Fruit fly (Drosophila melanogaster) whole organism, wandering third instar larva: ENCODE measurements around the gene CG14054.

ENCODE experiments used
- Abd-B ChIP-seq: fragments of >200 bp; optimal IDR thresholded peaks from 2 replicates; lab custom pipeline; 2017; ENCODE audit warnings: missing biosample characterization, missing genetic modification characterization
- CG32264 ChIP-seq: fragments of 200-800 bp; sonication (Bioruptor generic); optimal IDR thresholded peaks from 2 replicates; lab custom pipeline; 2016; ENCODE audit warnings: missing biosample characterization, missing genetic modification characterization
- CG9705 ChIP-seq: fragments of 200-800 bp; sonication (Bioruptor generic); optimal IDR thresholded peaks from 2 replicates; lab custom pipeline; 2018; ENCODE audit warnings: missing biosample characterization, mild to moderate bottlenecking, missing genetic modification characterization
- CrebA ChIP-seq: fragments of 200-800 bp; sonication (Bioruptor generic); optimal IDR thresholded peaks from 2 replicates; lab custom pipeline; 2016; ENCODE audit warnings: missing biosample characterization, mild to moderate bottlenecking, missing genetic modification characterization, borderline replicate concordance
- Dfd ChIP-seq: fragments of >200 bp; optimal IDR thresholded peaks from 2 replicates; lab custom pipeline; 2017; ENCODE audit warnings: missing biosample characterization, missing genetic modification characterization
- Dif ChIP-seq: fragments of 200-275, 200-300 bp; sonication (Bioruptor generic); optimal IDR thresholded peaks from 2 replicates; lab custom pipeline; 2018; ENCODE audit warnings: missing biosample characterization, missing genetic modification characterization; ENCODE audit not compliant: partially characterized antibody
- GATAd ChIP-seq: sonication (Bioruptor generic); optimal IDR thresholded peaks from 2 replicates; lab custom pipeline; 2016; ENCODE audit warnings: missing biosample characterization, missing genetic modification characterization
- HLH106 ChIP-seq: fragments of 200-800 bp; optimal IDR thresholded peaks from 3 replicates; lab custom pipeline; 2019; ENCODE audit warnings: missing biosample characterization, mild to moderate bottlenecking, missing genetic modification characterization, moderate library complexity
- Hnf4 ChIP-seq: fragments of 200-800 bp; sonication (Bioruptor generic); optimal IDR thresholded peaks from 2 replicates; lab custom pipeline; 2016; ENCODE audit warnings: missing biosample characterization, mild to moderate bottlenecking, missing genetic modification characterization
- Hr78 ChIP-seq: fragments of >200 bp; optimal IDR thresholded peaks from 2 replicates; lab custom pipeline; 2017; ENCODE audit warnings: missing biosample characterization, missing genetic modification characterization
- Hr83 ChIP-seq: fragments of 200-300 bp; sonication (Bioruptor generic); optimal IDR thresholded peaks from 2 replicates; lab custom pipeline; 2016; ENCODE audit warnings: missing biosample characterization, mild to moderate bottlenecking, missing genetic modification characterization, moderate library complexity; ENCODE audit not compliant: poor library complexity, severe bottlenecking
- Jra ChIP-seq: sonication (Bioruptor generic); optimal IDR thresholded peaks from 2 replicates; lab custom pipeline; 2016; ENCODE audit warnings: missing biosample characterization, missing genetic modification characterization
- Mio ChIP-seq: sonication (Bioruptor generic); optimal IDR thresholded peaks from 2 replicates; lab custom pipeline; 2016; ENCODE audit warnings: missing biosample characterization, missing genetic modification characterization
- Myc ChIP-seq: fragments of >200 bp; optimal IDR thresholded peaks from 2 replicates; lab custom pipeline; 2017
- N ChIP-seq: fragments of >200 bp; optimal IDR thresholded peaks from 2 replicates; lab custom pipeline; 2018; ENCODE audit warnings: missing biosample characterization, missing external identifiers, missing genetic modification characterization
- OdsH ChIP-seq: fragments of 200-800 bp; sonication (Bioruptor generic); optimal IDR thresholded peaks from 2 replicates; lab custom pipeline; 2016; ENCODE audit warnings: missing biosample characterization, mild to moderate bottlenecking, missing genetic modification characterization
- Rel ChIP-seq, 2 experiments: fragments of 200-800 bp; sonication (Bioruptor generic) in 1 of 2; optimal IDR thresholded peaks; 2 replicates in 1 of 2; 3 replicates in 1 of 2; lab custom pipeline; 2016 to 2019; ENCODE audit warnings: mild to moderate bottlenecking in 2 of 2, missing biosample characterization in 2 of 2, missing genetic modification characterization in 2 of 2, moderate library complexity in 1 of 2
- Sp1 ChIP-seq: fragments of 200-800 bp; sonication (Bioruptor generic); optimal IDR thresholded peaks from 3 replicates; lab custom pipeline; 2019; ENCODE audit warnings: missing biosample characterization, mild to moderate bottlenecking, missing genetic modification characterization, moderate library complexity
- Vsx2 ChIP-seq: fragments of 200-300, 225-300 bp; sonication (Bioruptor generic); optimal IDR thresholded peaks from 2 replicates; lab custom pipeline; 2018; ENCODE audit warnings: missing biosample characterization, missing genetic modification characterization; ENCODE audit not compliant: partially characterized antibody
- br ChIP-seq: fragments of 200-800 bp; sonication (Bioruptor generic); optimal IDR thresholded peaks from 2 replicates; lab custom pipeline; 2016; ENCODE audit warnings: missing biosample characterization, missing genetic modification characterization
- brk ChIP-seq: fragments of 200-800 bp; sonication (Bioruptor generic); optimal IDR thresholded peaks from 2 replicates; lab custom pipeline; 2016; ENCODE audit warnings: missing biosample characterization, mild to moderate bottlenecking, missing genetic modification characterization
- dl ChIP-seq, 2 experiments: fragments of 175-275, 200-275 bp in 1 of 2; fragments of 200-275 bp in 1 of 2; sonication (Bioruptor generic); optimal IDR thresholded peaks; lab custom pipeline; 2018; ENCODE audit warnings: mild to moderate bottlenecking in 2 of 2, missing biosample characterization in 2 of 2, missing genetic modification characterization in 2 of 2, moderate library complexity in 2 of 2; ENCODE audit not compliant: partially characterized antibody in 2 of 2, insufficient read depth in 1 of 2
- dmrt93B ChIP-seq: fragments of 200-800 bp; sonication (Bioruptor generic); optimal IDR thresholded peaks from 2 replicates; lab custom pipeline; 2018; ENCODE audit warnings: missing biosample characterization, mild to moderate bottlenecking, missing genetic modification characterization
- dsf ChIP-seq: sonication (Bioruptor generic); optimal IDR thresholded peaks from 2 replicates; lab custom pipeline; 2016; ENCODE audit warnings: missing biosample characterization, missing genetic modification characterization, borderline replicate concordance
- ey ChIP-seq: fragments of 200-800 bp; sonication (Bioruptor generic); optimal IDR thresholded peaks from 2 replicates; lab custom pipeline; 2016; ENCODE audit warnings: missing biosample characterization, missing genetic modification characterization
- foxo ChIP-seq, 2 experiments: fragments of 200-800 bp; sonication (Bioruptor generic); optimal IDR thresholded peaks; 2 replicates in 1 of 2; 3 replicates in 1 of 2; lab custom pipeline; 2016 to 2017; ENCODE audit warnings: missing biosample characterization in 2 of 2, missing genetic modification characterization in 2 of 2
- fru ChIP-seq: fragments of 200-800 bp; sonication (Bioruptor generic); optimal IDR thresholded peaks from 3 replicates; lab custom pipeline; 2016; ENCODE audit warnings: missing biosample characterization, mild to moderate bottlenecking, missing genetic modification characterization
- h ChIP-seq: fragments of 200-800 bp; sonication (Bioruptor generic); optimal IDR thresholded peaks from 3 replicates; lab custom pipeline; 2016; ENCODE audit warnings: missing biosample characterization, mild to moderate bottlenecking, missing genetic modification characterization
- jim ChIP-seq: fragments of 175-275, 200-325 bp; sonication (Bioruptor generic); optimal IDR thresholded peaks from 2 replicates; lab custom pipeline; 2016; ENCODE audit warnings: missing biosample characterization, mild to moderate bottlenecking, missing genetic modification characterization
- lola ChIP-seq: fragments of >200 bp; optimal IDR thresholded peaks from 2 replicates; lab custom pipeline; 2017; ENCODE audit warnings: missing biosample characterization, missing genetic modification characterization
- pan ChIP-seq: fragments of >200 bp; optimal IDR thresholded peaks from 2 replicates; lab custom pipeline; 2017
- psq ChIP-seq: fragments of 200-800 bp; sonication (Bioruptor generic); optimal IDR thresholded peaks from 3 replicates; lab custom pipeline; 2017; ENCODE audit warnings: missing biosample characterization, mild to moderate bottlenecking, missing genetic modification characterization, moderate library complexity
- rgr ChIP-seq: fragments of 200-800 bp; sonication (Bioruptor generic); optimal IDR thresholded peaks from 3 replicates; lab custom pipeline; 2016; ENCODE audit warnings: missing biosample characterization, mild to moderate bottlenecking, missing genetic modification characterization
- sage ChIP-seq: fragments of 200-800 bp; sonication (Bioruptor generic); optimal IDR thresholded peaks from 2 replicates; lab custom pipeline; 2016; ENCODE audit warnings: missing biosample characterization, mild to moderate bottlenecking, missing genetic modification characterization
- sv ChIP-seq: fragments of 200-800 bp; sonication (Bioruptor generic); optimal IDR thresholded peaks from 3 replicates; lab custom pipeline; 2016; ENCODE audit warnings: missing biosample characterization, missing genetic modification characterization
- tai ChIP-seq: sonication (Bioruptor generic); optimal IDR thresholded peaks from 2 replicates; lab custom pipeline; 2016; ENCODE audit warnings: missing biosample characterization, missing genetic modification characterization
- usp ChIP-seq: fragments of >200 bp; optimal IDR thresholded peaks from 2 replicates; lab custom pipeline; 2017; ENCODE audit warnings: missing biosample characterization, missing genetic modification characterization
- woc ChIP-seq: sonication (Bioruptor generic); optimal IDR thresholded peaks from 2 replicates; lab custom pipeline; 2016; ENCODE audit warnings: missing biosample characterization, mild to moderate bottlenecking, missing genetic modification characterization

Gene CG14054

DNA sequence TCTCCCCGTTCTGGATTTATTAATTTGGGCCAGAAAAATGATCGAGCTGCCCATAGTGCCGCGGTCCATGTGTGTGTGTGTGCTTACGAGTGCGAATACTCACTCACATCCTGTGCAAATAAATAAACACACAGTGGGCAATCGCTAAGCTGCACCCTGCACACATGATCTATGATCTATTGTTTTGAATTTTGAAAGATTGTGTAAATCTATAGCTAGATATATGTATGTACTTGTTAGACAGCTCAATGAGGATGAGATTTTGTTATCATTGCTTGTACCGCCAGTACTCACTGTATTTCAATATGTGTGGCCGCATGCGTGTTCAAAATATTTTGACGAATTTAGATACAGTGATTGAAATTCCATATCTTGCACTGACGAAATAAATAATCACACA, 16.9 kb upstream of the CG14054 start:
- TF ChIP-seq dsf (GFP tag; lab: Kevin White, UChicago): peak; percentile 22
- peak; percentile 92 for TF ChIP-seq HLH106 (tag; lab: Kevin White, UChicago)
- peak; percentile 70 for TF ChIP-seq Mio
- TF ChIP-seq br (GFP tag; lab: Kevin White, UChicago): peak; percentile 89
- peak; percentile 82 for TF ChIP-seq dmrt93B (GFP tag; lab: Kevin White, UChicago)
- TF ChIP-seq psq (GFP tag; lab: Kevin White, UChicago): peak; percentile 71
- no peak for TF ChIP-seq Abd-B (GFP tag; lab: Kevin White, UChicago)
- TF ChIP-seq h: peak; percentile 92
- peak; percentile 59 for TF ChIP-seq woc
- no peak for TF ChIP-seq usp (GFP tag; lab: Kevin White, UChicago)
- no peak for TF ChIP-seq pan (lab: Kevin White, UChicago)
- TF ChIP-seq Hr83 (GFP tag; lab: Kevin White, UChicago): peak; percentile 42
- peak; percentile 84 for TF ChIP-seq Sp1
- no peak for TF ChIP-seq jim (GFP tag; lab: Kevin White, UChicago)
- TF ChIP-seq Dfd (GFP tag; lab: Kevin White, UChicago): no peak
- no peak for TF ChIP-seq GATAd
- TF ChIP-seq rgr: peak; percentile 94
- peak; percentile 86 for TF ChIP-seq OdsH (GFP tag; lab: Kevin White, UChicago)
- peak; percentile 44 for TF ChIP-seq Jra (GFP tag; lab: Kevin White, UChicago)
- TF ChIP-seq CG32264: peak; percentile 77
- TF ChIP-seq Hr78: no peak
- TF ChIP-seq CG9705 (GFP tag; lab: Kevin White, UChicago): peak; percentile 74
- TF ChIP-seq Rel (GFP tag; optimal IDR thresholded peaks at IDR 0.05; lab: Kevin White, UChicago): peak; percentile 1
- TF ChIP-seq Rel (tag; optimal IDR thresholded peaks at IDR 0.05; lab: Kevin White, UChicago): peak; percentile 58
- TF ChIP-seq ey (GFP tag; lab: Kevin White, UChicago): peak; percentile 94
- TF ChIP-seq Hnf4 (GFP tag; lab: Kevin White, UChicago): peak; percentile 92
- TF ChIP-seq lola (GFP tag; lab: Kevin White, UChicago): no peak
- no peak for TF ChIP-seq N (GFP tag; lab: Kevin White, UChicago)
- TF ChIP-seq foxo (GFP tag; optimal IDR thresholded peaks at IDR 0.05; lab: Kevin White, UChicago): peak; percentile 78 to 91
- no peak for TF ChIP-seq Vsx2
- no peak for TF ChIP-seq dl (GFP tag; optimal IDR thresholded peaks at IDR 0.05; lab: Kevin White, UChicago; ENCODE audit: insufficient read depth in 1 of 2, partially characterized antibody in 2 of 2)
- peak; percentile 25 for TF ChIP-seq sv (GFP tag; lab: Kevin White, UChicago)
- peak; percentile 89 for TF ChIP-seq fru (GFP tag; lab: Kevin White, UChicago)
- no peak for TF ChIP-seq Myc (lab: Kevin White, UChicago)

- TF ChIP-seq Vsx2: no peak
These were observed 15.7 kb upstream of the CG14054 start for dm6 chrX:2081848-2082365.

DNA sequence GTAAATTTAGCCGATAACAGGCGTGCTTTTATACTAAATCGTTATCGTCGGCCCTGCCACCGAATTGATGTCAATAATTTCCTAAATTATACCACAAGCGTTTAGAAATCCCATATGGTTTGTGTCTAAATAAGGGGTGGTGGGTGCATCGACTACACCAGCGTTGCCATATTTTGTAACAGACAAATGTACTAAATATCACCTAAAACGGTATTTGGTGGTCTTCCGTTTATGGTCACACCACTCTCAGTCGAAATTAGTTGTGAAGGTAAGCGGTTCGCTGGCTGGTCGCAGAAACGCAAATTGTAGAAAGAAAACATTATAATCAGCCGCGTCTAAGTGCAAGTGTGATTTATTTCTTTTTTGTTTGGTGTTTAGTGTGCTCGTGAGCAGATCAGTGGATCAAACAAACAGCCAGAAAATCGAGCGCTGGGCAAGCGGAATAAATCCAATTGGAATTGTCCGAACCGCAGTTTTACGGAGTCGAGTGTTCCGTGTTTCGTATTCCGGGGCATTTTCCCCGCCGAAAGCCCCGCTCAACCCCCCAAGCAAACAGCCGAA, 14.3 kb upstream of the CG14054 start, which contains the start of the genes CG16903 and Unc-76:
Gene CG16903, minus strand, starts transcription at position 39 of the 561 bp plus-strand sequence.
Gene Unc-76, plus strand, starts transcription at position 244 of the 561 bp plus-strand sequence.
- TF ChIP-seq Myc (lab: Kevin White, UChicago) (peak; percentile 0), N (GFP tag; lab: Kevin White, UChicago) (no peak), psq (GFP tag; lab: Kevin White, UChicago) (no peak), jim (GFP tag; lab: Kevin White, UChicago) (no peak), brk (GFP tag; lab: Kevin White, UChicago) (no peak), CrebA (no peak), dmrt93B (GFP tag; lab: Kevin White, UChicago) (peak; percentile 6), sage (GFP tag; lab: Kevin White, UChicago) (no peak), rgr (peak; percentile 55), CG9705 (GFP tag; lab: Kevin White, UChicago) (no peak), tai (GFP tag; lab: Kevin White, UChicago) (no peak), foxo (GFP tag; optimal IDR thresholded peaks at IDR 0.05; lab: Kevin White, UChicago) (peak in 1 of 2 experiments; percentile 19), Dif (GFP tag; lab: Kevin White, UChicago) (peak; percentile 59), Hr83 (GFP tag; lab: Kevin White, UChicago) (no peak), br (GFP tag; lab: Kevin White, UChicago) (no peak), pan (lab: Kevin White, UChicago) (no peak), OdsH (GFP tag; lab: Kevin White, UChicago) (peak; percentile 7), CG32264 (no peak), HLH106 (tag; lab: Kevin White, UChicago) (peak; percentile 45), h (peak; percentile 51), Vsx2 (no peak), ey (GFP tag; lab: Kevin White, UChicago) (no peak), dl (GFP tag; optimal IDR thresholded peaks at IDR 0.05; lab: Kevin White, UChicago; ENCODE audit: insufficient read depth in 1 of 2, partially characterized antibody in 2 of 2) (peak in 1 of 2 experiments; percentile 32), woc (peak; percentile 6), Hr78 (no peak), lola (GFP tag; lab: Kevin White, UChicago) (no peak), sv (GFP tag; lab: Kevin White, UChicago) (no peak), Mio (no peak), Jra (GFP tag; lab: Kevin White, UChicago) (peak; percentile 6), fru (GFP tag; lab: Kevin White, UChicago) (peak; percentile 22), Rel (GFP tag; optimal IDR thresholded peaks at IDR 0.05; lab: Kevin White, UChicago) (no peak), Rel (tag; optimal IDR thresholded peaks at IDR 0.05; lab: Kevin White, UChicago) (peak; percentile 79), Dfd (GFP tag; lab: Kevin White, UChicago) (no peak), GATAd (no peak), Abd-B (GFP tag; lab: Kevin White, UChicago) (no peak), Sp1 (peak; percentile 60), dsf (GFP tag; lab: Kevin White, UChicago) (no peak), Hnf4 (GFP tag; lab: Kevin White, UChicago) (no peak), usp (GFP tag; lab: Kevin White, UChicago) (no peak)
